Fruit fly (Drosophila melanogaster) whole organism: Measurements from ENCODE around the gene CG2938.

Experiments
- CG8478 ChIP-seq: fragments of >200 bp; optimal IDR thresholded peaks from 2 replicates; lab custom pipeline; 2018; ENCODE audit warnings: inconsistent platforms
- Dll ChIP-seq: fragments of >200 bp; optimal IDR thresholded peaks from 2 replicates; lab custom pipeline; 2017
- EcR ChIP-seq, 2 experiments: fragments of >200 bp; optimal IDR thresholded peaks; 2 replicates each; lab custom pipeline; 2017; ENCODE audit warnings: missing biosample characterization in 2 of 2, missing genetic modification characterization in 2 of 2, missing genetic modification reagents in 2 of 2
- pan ChIP-seq: fragments of >200 bp; optimal IDR thresholded peaks from 2 replicates; lab custom pipeline; 2017
- psq ChIP-seq: fragments of >200 bp; optimal IDR thresholded peaks from 2 replicates; lab custom pipeline; 2017
- usp ChIP-seq: fragments of >200 bp; optimal IDR thresholded peaks from 2 replicates; lab custom pipeline; 2017; ENCODE audit warnings: missing biosample characterization, missing genetic modification characterization, mixed read lengths

dm6 chrX:3901926-3902325 is 34.3 kb downstream of the CG2938 start:
- TF ChIP-seq pan (lab: Kevin White, UChicago) (no peak), CG8478 (no peak), usp (GFP tag; lab: Kevin White, UChicago) (no peak), psq (lab: Kevin White, UChicago) (no peak), EcR (GFP tag; optimal IDR thresholded peaks at IDR 0.05; lab: Kevin White, UChicago) (no peak), Dll (lab: Kevin White, UChicago) (no peak)
